Fruit fly (Drosophila melanogaster) Kc167 (cell line): ENCODE results near the gene RtGEF.

ENCODE experiments used
- Myc ChIP-seq: fragments of >200 bp; optimal IDR thresholded peaks from 2 replicates; lab custom pipeline; 2017; ENCODE audit warnings: missing external identifiers
- Sin3A ChIP-seq: fragments of >200 bp; optimal IDR thresholded peaks from 2 replicates; lab custom pipeline; 2018; ENCODE audit warnings: missing external identifiers
- h ChIP-seq: fragments of >200 bp; optimal IDR thresholded peaks from 3 replicates; lab custom pipeline; 2018; ENCODE audit warnings: missing external identifiers
- insv ChIP-seq: fragments of >200 bp; optimal IDR thresholded peaks from 3 replicates; lab custom pipeline; 2018; ENCODE audit warnings: missing external identifiers
- psq ChIP-seq: fragments of >200 bp; optimal IDR thresholded peaks from 2 replicates; lab custom pipeline; 2017; ENCODE audit warnings: missing external identifiers
- ttk ChIP-seq: sonication (Bioruptor generic); optimal IDR thresholded peaks from 2 replicates; lab custom pipeline; 2017; ENCODE audit warnings: missing external identifiers

The RtGEF gene

dm6 chr2L:20349671-20350539, at the start of gene RtGEF, which contains the start of gene La:
RtGEF (plus strand) TSS chr2L:20350434.
La (minus strand) TSS chr2L:20350012.
- TF ChIP-seq insv (lab: Kevin White, UChicago) (no peak), ttk (lab: Kevin White, UChicago) (no peak)

- TF ChIP-seq Myc (lab: Kevin White, UChicago) (no peak), insv (lab: Kevin White, UChicago) (no peak), psq (lab: Kevin White, UChicago) (no peak), Sin3A (lab: Kevin White, UChicago) (no peak), ttk (lab: Kevin White, UChicago) (no peak), h (lab: Kevin White, UChicago) (no peak)
Observed at dm6 chr2L:20310751-20311387, 39.4 kb upstream of the RtGEF start, which contains the start of gene spir. spir (plus strand) TSS chr2L:20311219.

dm6 chr2L:20313117-20313645, 37.1 kb upstream of the RtGEF start:
- TF ChIP-seq Myc (lab: Kevin White, UChicago) (no peak), ttk (lab: Kevin White, UChicago) (no peak), h (lab: Kevin White, UChicago) (no peak), insv (lab: Kevin White, UChicago) (no peak), Sin3A (lab: Kevin White, UChicago) (no peak), psq (lab: Kevin White, UChicago) (no peak)

dm6 chr2L:20314693-20315268, 35.5 kb upstream of the RtGEF start:
- TF ChIP-seq Myc (lab: Kevin White, UChicago) (no peak), insv (lab: Kevin White, UChicago) (no peak), ttk (lab: Kevin White, UChicago) (no peak), h (lab: Kevin White, UChicago) (no peak), psq (lab: Kevin White, UChicago) (no peak), Sin3A (lab: Kevin White, UChicago) (no peak)

dm6 chr2L:20321207-20321773, 28.9 kb upstream of the RtGEF start:
- TF ChIP-seq h (lab: Kevin White, UChicago) (no peak), ttk (lab: Kevin White, UChicago) (no peak), Sin3A (lab: Kevin White, UChicago) (no peak), Myc (lab: Kevin White, UChicago) (no peak), psq (lab: Kevin White, UChicago) (no peak), insv (lab: Kevin White, UChicago) (no peak)

- no peak for TF ChIP-seq Sin3A (lab: Kevin White, UChicago)
- TF ChIP-seq insv (lab: Kevin White, UChicago), result no peak
- TF ChIP-seq h (lab: Kevin White, UChicago), result no peak
- TF ChIP-seq Myc (lab: Kevin White, UChicago), result no peak
- no peak for TF ChIP-seq ttk (lab: Kevin White, UChicago)
- no peak for TF ChIP-seq psq (lab: Kevin White, UChicago)
Observed at dm6 chr2L:20322013-20322638, 28.1 kb upstream of the RtGEF start.

- TF ChIP-seq ttk (lab: Kevin White, UChicago), result no peak
- TF ChIP-seq Myc (lab: Kevin White, UChicago), result no peak
- no peak for TF ChIP-seq Sin3A (lab: Kevin White, UChicago)
- no peak for TF ChIP-seq insv (lab: Kevin White, UChicago)
- no peak for TF ChIP-seq psq (lab: Kevin White, UChicago)
- TF ChIP-seq h (lab: Kevin White, UChicago), result no peak
Observed at dm6 chr2L:20325383-20325782, 24.9 kb upstream of the RtGEF start.

- TF ChIP-seq ttk (lab: Kevin White, UChicago) (no peak), psq (lab: Kevin White, UChicago) (no peak), insv (lab: Kevin White, UChicago) (no peak), h (lab: Kevin White, UChicago) (no peak), Myc (lab: Kevin White, UChicago) (no peak), Sin3A (lab: Kevin White, UChicago) (no peak)
Observed at dm6 chr2L:20326317-20326716, 23.9 kb upstream of the RtGEF start.

- no peak for TF ChIP-seq Sin3A (lab: Kevin White, UChicago)
- TF ChIP-seq h (lab: Kevin White, UChicago), result no peak
- no peak for TF ChIP-seq ttk (lab: Kevin White, UChicago)
- no peak for TF ChIP-seq psq (lab: Kevin White, UChicago)
- TF ChIP-seq insv (lab: Kevin White, UChicago), result no peak
- no peak for TF ChIP-seq Myc (lab: Kevin White, UChicago)
Observed at dm6 chr2L:20327375-20327774, 22.9 kb upstream of the RtGEF start.

dm6 chr2L:20327963-20328362, 22.3 kb upstream of the RtGEF start:
- TF ChIP-seq Sin3A (lab: Kevin White, UChicago), result no peak
- TF ChIP-seq Myc (lab: Kevin White, UChicago), result no peak
- no peak for TF ChIP-seq psq (lab: Kevin White, UChicago)
- TF ChIP-seq h (lab: Kevin White, UChicago), result no peak
- no peak for TF ChIP-seq insv (lab: Kevin White, UChicago)
- no peak for TF ChIP-seq ttk (lab: Kevin White, UChicago)
